Worm (Caenorhabditis elegans): ENCODE results near the gene C43F9.5.

C43F9.5 gene

ce11 chrIV:10612281-10612680 is 21.7 kb upstream of the C43F9.5 start:
- TF ChIP-seq mdl-1 (tag; optimal IDR thresholded peaks at IDR 0.05) (no peak), egl-13 (tag; optimal IDR thresholded peaks at IDR 0.05) (no peak), nhr-20 (tag; optimal IDR thresholded peaks at IDR 0.05) (peak; percentile 27), skn-1 (tag; optimal IDR thresholded peaks at IDR 0.05) (no peak), mab-9 (GFP tag; IDR thresholded peaks at IDR 0.05) (no peak), lin-14 (GFP tag; optimal IDR thresholded peaks at IDR 0.05) (peak; percentile 36), nhr-12 (tag; optimal IDR thresholded peaks at IDR 0.05) (no peak), elt-3 (tag; optimal IDR thresholded peaks at IDR 0.05) (peak in 1 of 6 experiments; percentile 3), nhr-71 (tag; optimal IDR thresholded peaks at IDR 0.05) (peak; percentile 19), tlp-1 (tag; optimal IDR thresholded peaks at IDR 0.05) (no peak), fkh-4 (tag; optimal IDR thresholded peaks at IDR 0.05; ENCODE audit: borderline replicate concordance) (no peak), snu-23 (GFP tag; optimal IDR thresholded peaks at IDR 0.05) (peak; percentile 12), lin-35 (GFP tag; optimal IDR thresholded peaks at IDR 0.05) (no peak), zip-4 (GFP tag; optimal IDR thresholded peaks at IDR 0.05) (no peak), ets-5 (GFP tag; IDR thresholded peaks at IDR 0.05) (no peak), nhr-84 (tag; optimal IDR thresholded peaks at IDR 0.05) (no peak), nhr-85 (tag) (peak; percentile 83), unc-98 (GFP tag; IDR thresholded peaks at IDR 0.05) (no peak), blmp-1 (tag; optimal IDR thresholded peaks at IDR 0.05) (peak; percentile 69), fkh-10 (GFP tag; optimal IDR thresholded peaks at IDR 0.05) (no peak), alr-1 (tag; optimal IDR thresholded peaks at IDR 0.05; ENCODE audit: borderline replicate concordance) (no peak), pqm-1 (tag; optimal IDR thresholded peaks at IDR 0.05) (no peak), swsn-7 (tag; optimal IDR thresholded peaks at IDR 0.05) (no peak), nhr-77 (tag; optimal IDR thresholded peaks at IDR 0.05) (no peak), ceh-88 (GFP tag; IDR thresholded peaks at IDR 0.05) (no peak), ceh-82 (tag; optimal IDR thresholded peaks at IDR 0.05) (no peak), nhr-76 (tag; optimal IDR thresholded peaks at IDR 0.05) (no peak)

DNA sequence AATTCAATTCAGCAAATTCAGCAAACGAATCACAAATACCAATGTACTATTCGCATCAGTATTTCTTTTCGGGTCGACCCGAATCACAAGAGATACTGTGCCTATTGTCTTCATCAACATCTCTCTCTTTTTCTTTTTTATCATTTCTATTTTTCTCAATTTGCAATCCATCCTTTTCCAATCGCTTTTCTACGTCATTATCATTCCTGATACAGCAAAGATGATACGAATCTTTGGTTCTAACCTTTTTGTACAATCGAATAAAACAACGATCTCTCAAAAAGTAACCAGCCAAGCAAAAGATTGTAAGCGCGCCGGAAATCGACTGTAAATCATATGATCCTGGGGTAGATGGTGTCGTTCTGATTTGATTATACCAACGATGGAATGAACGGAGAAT is 19.4 kb upstream of the C43F9.5 start:
- no peak for TF ChIP-seq mef-2 (tag; optimal IDR thresholded peaks at IDR 0.05)
- no peak for TF ChIP-seq jun-1 (tag; optimal IDR thresholded peaks at IDR 0.05)
- no peak for TF ChIP-seq F16B12.6 (tag; optimal IDR thresholded peaks at IDR 0.05)
- TF ChIP-seq blmp-1 (tag; optimal IDR thresholded peaks at IDR 0.05), result peak; percentile 55
- no peak for TF ChIP-seq isw-1 (GFP tag; IDR thresholded peaks at IDR 0.05)
- no peak for TF ChIP-seq unc-98 (GFP tag; IDR thresholded peaks at IDR 0.05)
- peak in 5 of 6 experiments; percentile 46 to 79 (median 61) for TF ChIP-seq elt-3 (tag; optimal IDR thresholded peaks at IDR 0.05)
- no peak for TF ChIP-seq egl-27 (tag; optimal IDR thresholded peaks at IDR 0.05)
- TF ChIP-seq nhr-85 (tag), result peak; percentile 80
- TF ChIP-seq snu-23 (GFP tag; optimal IDR thresholded peaks at IDR 0.05), result no peak
- peak; percentile 21 for TF ChIP-seq nhr-20 (tag; optimal IDR thresholded peaks at IDR 0.05)
- no peak for TF ChIP-seq rnt-1 (tag; optimal IDR thresholded peaks at IDR 0.05)
- TF ChIP-seq nhr-237 (tag; optimal IDR thresholded peaks at IDR 0.05), result no peak
- TF ChIP-seq elt-2 (tag; optimal IDR thresholded peaks at IDR 0.05), result no peak
- no peak for TF ChIP-seq nhr-12 (tag; optimal IDR thresholded peaks at IDR 0.05)
- TF ChIP-seq unc-86 (tag; optimal IDR thresholded peaks at IDR 0.05), result no peak
- no peak for TF ChIP-seq lin-13 (GFP tag; optimal IDR thresholded peaks at IDR 0.05)
- peak; percentile 51 for TF ChIP-seq lin-14 (GFP tag; optimal IDR thresholded peaks at IDR 0.05)
- no peak for TF ChIP-seq swsn-7 (tag; optimal IDR thresholded peaks at IDR 0.05)
- TF ChIP-seq ztf-4 (tag; optimal IDR thresholded peaks at IDR 0.05), result no peak
- no peak for TF ChIP-seq nhr-47 (tag; optimal IDR thresholded peaks at IDR 0.05)
- TF ChIP-seq nhr-90 (tag; optimal IDR thresholded peaks at IDR 0.05; ENCODE audit: poor library complexity), result no peak

DNA sequence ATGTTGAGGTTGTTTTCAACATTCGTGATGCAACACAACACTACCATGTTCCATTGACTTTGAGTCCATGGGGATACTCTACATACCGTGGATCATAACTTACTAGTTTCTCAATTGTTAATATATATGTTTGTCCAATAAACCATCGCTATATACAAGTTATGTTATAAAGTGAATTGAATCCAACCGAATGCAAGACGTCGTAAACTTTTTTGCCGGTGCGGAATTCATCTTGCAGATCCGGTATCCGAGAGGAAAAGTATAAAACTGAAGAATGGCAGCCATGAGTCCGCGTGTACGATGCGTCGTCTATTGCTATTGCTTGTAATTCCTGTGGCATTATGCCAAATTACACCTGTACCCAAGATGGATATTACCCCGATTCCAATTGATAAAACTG is 17.7 kb upstream of the C43F9.5 start, which contains the start of gene R09H10.6:
R09H10.6 (plus strand) TSS at position 301 of the 400 bp plus-strand sequence.
- TF ChIP-seq unc-86 (tag; optimal IDR thresholded peaks at IDR 0.05) (no peak), jun-1 (tag; optimal IDR thresholded peaks at IDR 0.05) (no peak), nhr-71 (tag; optimal IDR thresholded peaks at IDR 0.05) (no peak), lin-13 (GFP tag; optimal IDR thresholded peaks at IDR 0.05) (no peak), lin-15B (tag; optimal IDR thresholded peaks at IDR 0.05) (no peak), zip-4 (GFP tag; optimal IDR thresholded peaks at IDR 0.05) (no peak), zag-1 (tag; optimal IDR thresholded peaks at IDR 0.05) (no peak)
